Worm (Caenorhabditis elegans) whole organism, L2 larva: ENCODE measurements around the gene str-158.

Source experiments
- R02D3.7 ChIP-seq: fragments of 150-350 bp; optimal IDR thresholded peaks from 2 replicates; lab custom pipeline; 2014; ENCODE audit warnings: missing biosample characterization, missing genetic modification characterization
- lin-13 ChIP-seq: fragments of 150-350 bp; optimal IDR thresholded peaks from 2 replicates; lab custom pipeline; 2014; ENCODE audit warnings: missing biosample characterization, missing genetic modification reagents, missing genetic modification characterization
- unc-39 ChIP-seq: fragments of 150-350 bp; optimal IDR thresholded peaks from 2 replicates; lab custom pipeline; 2014; ENCODE audit warnings: missing biosample characterization, missing genetic modification characterization
- unc-55 ChIP-seq: fragments of 150-350 bp; sonication (generic microtip); optimal IDR thresholded peaks from 3 replicates; lab custom pipeline; 2014; ENCODE audit warnings: missing biosample characterization, missing genetic modification reagents, missing genetic modification characterization

- no peak for TF ChIP-seq unc-55 (GFP tag; lab: Kevin White, UChicago)
- no peak for TF ChIP-seq unc-39 (tag; lab: Kevin White, UChicago)
- peak; percentile 54 for TF ChIP-seq lin-13 (GFP tag; lab: Kevin White, UChicago)
- TF ChIP-seq R02D3.7 = no peak
Measured at ce11 chrIV:4880634-4881033, 37.2 kb upstream of the str-158 start.
